Fruit fly (Drosophila melanogaster) whole organism, embryonic: ENCODE measurements around the gene drm.
A peak's percentile ranks its signal among the peaks of the same experiment; 100 is the strongest.

Experiments
- Adf1 ChIP-seq: fragments of 200-800 bp; sonication (Bioruptor generic); IDR thresholded peaks from 2 replicates; pipeline ENCODE4 v1.3.6; 2022; ENCODE audit warnings: missing biosample characterization, missing genetic modification characterization
- CG11398 ChIP-seq: fragments of 200-800 bp; sonication (Bioruptor generic); optimal IDR thresholded peaks from 2 replicates; lab custom pipeline; 2016; ENCODE audit warnings: missing biosample characterization, missing genetic modification characterization
- CG11504 ChIP-seq: fragments of 200-800 bp; sonication (Bioruptor generic); optimal IDR thresholded peaks from 3 replicates; lab custom pipeline; 2019; ENCODE audit warnings: missing biosample characterization, mild to moderate bottlenecking, missing genetic modification characterization, moderate library complexity
- CG11696 ChIP-seq: fragments of 200-800 bp; sonication (Bioruptor generic); IDR thresholded peaks from 2 replicates; pipeline ENCODE4 v1.3.6; 2022; ENCODE audit warnings: missing biosample characterization, missing genetic modification characterization
- CG12391 ChIP-seq: fragments of 200-800 bp; sonication (Bioruptor generic); optimal IDR thresholded peaks from 3 replicates; lab custom pipeline; 2018; ENCODE audit warnings: missing biosample characterization, mild to moderate bottlenecking, missing genetic modification characterization, moderate library complexity
- CG13775 ChIP-seq: fragments of 200-800 bp; sonication (Bioruptor generic); optimal IDR thresholded peaks from 3 replicates; lab custom pipeline; 2017; ENCODE audit warnings: missing biosample characterization, mild to moderate bottlenecking, missing genetic modification characterization
- CG14441 ChIP-seq: fragments of 200-800 bp; sonication (Bioruptor generic); IDR thresholded peaks from 2 replicates; pipeline ENCODE4 v1.3.6; 2022; ENCODE audit warnings: missing biosample characterization, missing genetic modification characterization
- CG14667 ChIP-seq: fragments of 200-800 bp; sonication (Bioruptor generic); IDR thresholded peaks from 2 replicates; pipeline ENCODE4 v1.3.6; 2022; ENCODE audit warnings: missing biosample characterization, missing genetic modification characterization
- CG14965 ChIP-seq: fragments of 200-800 bp; sonication (Bioruptor generic); optimal IDR thresholded peaks from 2 replicates; lab custom pipeline; 2016; ENCODE audit warnings: missing biosample characterization, missing genetic modification characterization, borderline replicate concordance
- CG15073 ChIP-seq: fragments of 200-800 bp; sonication (Bioruptor generic); optimal IDR thresholded peaks from 2 replicates; lab custom pipeline; 2016; ENCODE audit warnings: missing biosample characterization, missing genetic modification characterization
- CG16813 ChIP-seq: fragments of 200-800 bp; sonication (Bioruptor generic); IDR thresholded peaks from 3 replicates; pipeline ENCODE4 v1.3.6; 2022; ENCODE audit warnings: missing biosample characterization, missing genetic modification characterization; ENCODE audit not compliant: partially characterized antibody
- CG17186 ChIP-seq: fragments of 200-800 bp; sonication (Bioruptor generic); optimal IDR thresholded peaks from 3 replicates; lab custom pipeline; 2017; ENCODE audit warnings: missing biosample characterization, missing genetic modification reagents, missing genetic modification characterization
- CG17359 ChIP-seq: fragments of 200-800 bp; sonication (Bioruptor generic); optimal IDR thresholded peaks from 3 replicates; lab custom pipeline; 2018; ENCODE audit warnings: missing biosample characterization, mild to moderate bottlenecking, missing genetic modification characterization, moderate library complexity
- CG17568 ChIP-seq: fragments of 200-800 bp; sonication (Bioruptor generic); optimal IDR thresholded peaks from 2 replicates; lab custom pipeline; 2018; ENCODE audit warnings: missing biosample characterization, mild to moderate bottlenecking, missing genetic modification characterization, moderate library complexity
- CG18262 ChIP-seq: fragments of 200-800 bp; optimal IDR thresholded peaks from 3 replicates; lab custom pipeline; 2019; ENCODE audit warnings: missing biosample characterization, mild to moderate bottlenecking, missing genetic modification characterization, moderate library complexity
- CG34376 ChIP-seq: fragments of 200-800 bp; sonication (Bioruptor generic); optimal IDR thresholded peaks from 2 replicates; lab custom pipeline; 2018; ENCODE audit warnings: missing biosample characterization, mild to moderate bottlenecking, missing genetic modification characterization
- CG3995 ChIP-seq: fragments of 200-800 bp; sonication (Bioruptor generic); optimal IDR thresholded peaks from 3 replicates; lab custom pipeline; 2016; ENCODE audit warnings: missing biosample characterization, missing genetic modification characterization
- CG4424 ChIP-seq: fragments of 200-800 bp; sonication (Bioruptor generic); optimal IDR thresholded peaks from 3 replicates; lab custom pipeline; 2016; ENCODE audit warnings: missing biosample characterization, missing genetic modification characterization
- CG6689 ChIP-seq: fragments of 200-800 bp; sonication (Bioruptor generic); IDR thresholded peaks from 2 replicates; pipeline ENCODE4 v1.3.6; 2022; ENCODE audit warnings: missing biosample characterization, missing genetic modification characterization
- CG6765 ChIP-seq: fragments of 200-800 bp; sonication (Bioruptor generic); optimal IDR thresholded peaks from 3 replicates; lab custom pipeline; 2017; ENCODE audit warnings: missing biosample characterization, mild to moderate bottlenecking, missing genetic modification characterization
- CG8478 ChIP-seq: fragments of >200 bp; optimal IDR thresholded peaks from 2 replicates; lab custom pipeline; 2018
- CG8944 ChIP-seq: fragments of 200-800 bp; sonication (Bioruptor generic); optimal IDR thresholded peaks from 3 replicates; lab custom pipeline; 2016; ENCODE audit warnings: missing biosample characterization, missing genetic modification characterization
- CG9437 ChIP-seq: fragments of 200-800 bp; sonication (Bioruptor generic); optimal IDR thresholded peaks from 2 replicates; lab custom pipeline; 2018; ENCODE audit warnings: missing biosample characterization, mild to moderate bottlenecking, missing genetic modification characterization
- Dbx ChIP-seq: fragments of 200-800 bp; sonication (Bioruptor generic); IDR thresholded peaks from 3 replicates; pipeline ENCODE4 v1.3.6; 2022; ENCODE audit warnings: missing biosample characterization, missing genetic modification characterization
- Deaf1 ChIP-seq: fragments of 200-800 bp; optimal IDR thresholded peaks from 3 replicates; lab custom pipeline; 2019; ENCODE audit warnings: missing biosample characterization, mild to moderate bottlenecking, missing genetic modification characterization, moderate library complexity
- Dll ChIP-seq: fragments of 200-800 bp; sonication (Bioruptor generic); IDR thresholded peaks from 4 replicates; pipeline ENCODE4 v1.3.6; 2022; ENCODE audit warnings: missing biosample characterization, missing genetic modification characterization; ENCODE audit not compliant: partially characterized antibody
- HHEX ChIP-seq: fragments of 200-800 bp; sonication (Bioruptor generic); optimal IDR thresholded peaks from 3 replicates; lab custom pipeline; 2017; ENCODE audit warnings: missing biosample characterization, mild to moderate bottlenecking, missing genetic modification characterization, missing genetic modification reagents
- HLH3B ChIP-seq: fragments of 200-800 bp; sonication (Bioruptor generic); IDR thresholded peaks from 2 replicates; pipeline ENCODE4 v1.3.6; 2022; ENCODE audit warnings: missing biosample characterization, missing genetic modification characterization
- HLH54F ChIP-seq: fragments of 200-800 bp; sonication (Bioruptor generic); optimal IDR thresholded peaks from 3 replicates; lab custom pipeline; 2016; ENCODE audit warnings: missing biosample characterization, missing genetic modification characterization
- Hmr ChIP-seq: fragments of 200-800 bp; sonication (Bioruptor generic); optimal IDR thresholded peaks from 3 replicates; lab custom pipeline; 2017; ENCODE audit warnings: mild to moderate bottlenecking, missing biosample characterization, missing genetic modification reagents, missing genetic modification characterization
- Hr78 ChIP-seq, 2 experiments: fragments of 200-800 bp in 1 of 2; fragments of >200 bp in 1 of 2; sonication (Bioruptor generic) in 1 of 2; optimal IDR thresholded peaks; 2 replicates each; lab custom pipeline; 2017 to 2019; ENCODE audit warnings: missing biosample characterization in 2 of 2, missing genetic modification characterization in 2 of 2, mild to moderate bottlenecking in 1 of 2, moderate library complexity in 1 of 2
- MTF-1 ChIP-seq: fragments of 200-800 bp; sonication (Bioruptor generic); optimal IDR thresholded peaks from 2 replicates; lab custom pipeline; 2018; ENCODE audit warnings: missing biosample characterization, mild to moderate bottlenecking, missing genetic modification characterization, borderline replicate concordance
- Mrtf ChIP-seq: fragments of 200-800 bp; sonication (Bioruptor generic); IDR thresholded peaks from 3 replicates; pipeline ENCODE4 v1.3.6; 2022; ENCODE audit warnings: missing biosample characterization, missing genetic modification characterization
- NC2α ChIP-seq: fragments of 200-800 bp; sonication (Bioruptor generic); optimal IDR thresholded peaks from 2 replicates; lab custom pipeline; 2016; ENCODE audit warnings: missing biosample characterization, missing genetic modification characterization
- NFAT ChIP-seq: fragments of 200-800 bp; sonication (Bioruptor generic); IDR thresholded peaks from 2 replicates; pipeline ENCODE4 v1.3.6; 2022; ENCODE audit warnings: missing biosample characterization, missing genetic modification characterization
- Pdp1 ChIP-seq, 2 experiments: fragments of 200-800 bp; sonication (Bioruptor generic); optimal IDR thresholded peaks; 3 replicates each; lab custom pipeline; 2016; ENCODE audit warnings: missing biosample characterization in 2 of 2, missing genetic modification characterization in 2 of 2, mild to moderate bottlenecking in 1 of 2, moderate library complexity in 1 of 2
- Poxn ChIP-seq: fragments of 200-800 bp; sonication (Bioruptor generic); IDR thresholded peaks from 2 replicates; pipeline ENCODE4 v1.3.6; 2022; ENCODE audit warnings: missing biosample characterization, missing genetic modification characterization
- Rx ChIP-seq: fragments of 200-800 bp; sonication (Bioruptor generic); IDR thresholded peaks from 2 replicates; pipeline ENCODE4 v1.3.6; 2022; ENCODE audit warnings: missing biosample characterization, missing genetic modification characterization
- Sry-β ChIP-seq: fragments of 200-800 bp; sonication (Bioruptor generic); optimal IDR thresholded peaks from 2 replicates; lab custom pipeline; 2018; ENCODE audit warnings: missing biosample characterization, mild to moderate bottlenecking, missing genetic modification characterization, moderate library complexity
- bbx ChIP-seq: fragments of 200-800 bp; sonication (Bioruptor generic); IDR thresholded peaks from 2 replicates; pipeline ENCODE4 v1.3.6; 2022; ENCODE audit warnings: missing biosample characterization, missing genetic modification characterization; ENCODE audit not compliant: partially characterized antibody
- chn ChIP-seq: fragments of 200-800 bp; sonication (Bioruptor generic); optimal IDR thresholded peaks from 2 replicates; lab custom pipeline; 2016; ENCODE audit warnings: missing biosample characterization, missing genetic modification characterization
- danr ChIP-seq: fragments of 200-800 bp; sonication (Bioruptor generic); IDR thresholded peaks from 2 replicates; pipeline ENCODE4 v1.3.6; 2022; ENCODE audit warnings: missing biosample characterization, missing genetic modification characterization
- dysf ChIP-seq: fragments of 200-800 bp; sonication (Bioruptor generic); IDR thresholded peaks from 3 replicates; pipeline ENCODE4 v1.3.6; 2022; ENCODE audit warnings: missing biosample characterization, missing genetic modification characterization
- esg ChIP-seq: fragments of 200-800 bp; sonication (Bioruptor generic); conservative IDR thresholded peaks from 2 replicates; pipeline ENCODE4 v1.3.6; 2022; ENCODE audit warnings: missing biosample characterization, missing genetic modification characterization
- grn ChIP-seq: fragments of 200-800 bp; sonication (Bioruptor generic); optimal IDR thresholded peaks from 3 replicates; lab custom pipeline; 2017; ENCODE audit warnings: missing biosample characterization, missing genetic modification characterization
- hkb ChIP-seq, 2 experiments: fragments of 200-800 bp in 1 of 2; fragments of >200 bp in 1 of 2; sonication (Bioruptor generic) in 1 of 2; IDR thresholded peaks in 1 of 2; optimal IDR thresholded peaks in 1 of 2; 2 replicates each; pipeline versions ENCODE4 v1.3.6 to Lab custom; 2017 to 2022; ENCODE audit warnings: missing biosample characterization in 1 of 2, missing genetic modification characterization in 1 of 2
- pnt ChIP-seq: fragments of 200-800 bp; sonication (Bioruptor generic); optimal IDR thresholded peaks from 3 replicates; lab custom pipeline; 2016; ENCODE audit warnings: missing biosample characterization, missing genetic modification characterization
- ro ChIP-seq: fragments of 200-800 bp; sonication (Bioruptor generic); IDR thresholded peaks from 2 replicates; pipeline ENCODE4 v1.3.6; 2022; ENCODE audit warnings: missing biosample characterization, missing genetic modification characterization
- wdn ChIP-seq: fragments of 200-800 bp; sonication (Bioruptor generic); IDR thresholded peaks from 2 replicates; pipeline ENCODE4 v1.3.6; 2022; ENCODE audit warnings: missing biosample characterization, missing genetic modification characterization

Gene drm

dm6 chr2L:3534227-3534842 lies 4.7 kb upstream of the drm start (continued):
- peak; percentile 36 for TF ChIP-seq pnt
- no peak for TF ChIP-seq Hr78 (GFP tag; optimal IDR thresholded peaks at IDR 0.05; lab: Kevin White, UChicago)
- no peak for TF ChIP-seq CG11398 (GFP tag; lab: Kevin White, UChicago)
- no peak for TF ChIP-seq hkb (optimal IDR thresholded peaks at IDR 0.05; lab: Kevin White, UChicago)
- peak; percentile 47 for TF ChIP-seq hkb (GFP tag; IDR thresholded peaks at IDR 0.05; lab: Robert Waterston, UW)
- TF ChIP-seq CG3995 = no peak
- TF ChIP-seq CG8478 = peak; percentile 55
- TF ChIP-seq CG16813 (GFP tag; lab: Robert Waterston, UW) = no peak
- no peak for TF ChIP-seq wdn (GFP tag; lab: Robert Waterston, UW)
- peak; percentile 48 for TF ChIP-seq CG12391
- no peak for TF ChIP-seq grn
- TF ChIP-seq HLH3B (GFP tag; lab: Robert Waterston, UW) = peak; percentile 66
- no peak for TF ChIP-seq Adf1 (GFP tag; lab: Robert Waterston, UW)
- TF ChIP-seq chn (GFP tag; lab: Kevin White, UChicago) = no peak
- TF ChIP-seq NC2α (GFP tag; lab: Kevin White, UChicago) = no peak
- peak; percentile 56 for TF ChIP-seq dysf (GFP tag; lab: Robert Waterston, UW)
- peak; percentile 51 for TF ChIP-seq CG14441 (GFP tag; lab: Robert Waterston, UW)
- TF ChIP-seq CG11504 (tag; lab: Kevin White, UChicago) = peak; percentile 75
- TF ChIP-seq HLH54F = peak; percentile 46
- TF ChIP-seq CG8944 (GFP tag; lab: Kevin White, UChicago) = peak; percentile 16
- TF ChIP-seq danr (GFP tag; lab: Robert Waterston, UW) = no peak
- TF ChIP-seq NFAT (GFP tag; lab: Robert Waterston, UW) = peak; percentile 42; the same call in 1 of the 2 replicates
- TF ChIP-seq Dbx (GFP tag; lab: Robert Waterston, UW) = 0 out of 3 replicates have a peak, but pooled peaks have one; percentile 34
- TF ChIP-seq Rx (GFP tag; lab: Robert Waterston, UW) = peak; percentile 45; the same call in 1 of the 2 replicates
- TF ChIP-seq Poxn = no peak
- peak; percentile 61 for TF ChIP-seq CG14667 (GFP tag; lab: Robert Waterston, UW)
- TF ChIP-seq HHEX (GFP tag; lab: Kevin White, UChicago) = no peak
- TF ChIP-seq ro (GFP tag; lab: Robert Waterston, UW) = no peak
- TF ChIP-seq Hmr (GFP tag; lab: Kevin White, UChicago) = no peak
- peak; percentile 54; the same call in 1 of the 2 replicates for TF ChIP-seq esg (GFP tag; lab: Robert Waterston, UW)
- TF ChIP-seq CG6689 (GFP tag; lab: Robert Waterston, UW) = peak; percentile 46
- peak; percentile 67 for TF ChIP-seq CG18262 (tag; lab: Kevin White, UChicago)
- peak; percentile 97 for TF ChIP-seq Deaf1 (tag; lab: Kevin White, UChicago)
- TF ChIP-seq CG11696 (GFP tag; lab: Robert Waterston, UW) = no peak; the same call in 1 of the 2 replicates
- 0 out of 3 replicates have a peak, but pooled peaks have one; percentile 15 for TF ChIP-seq Mrtf (GFP tag; lab: Robert Waterston, UW)
- peak; percentile 44 to 51 for TF ChIP-seq Pdp1 (GFP tag; optimal IDR thresholded peaks at IDR 0.05; lab: Kevin White, UChicago)
- TF ChIP-seq CG17186 (GFP tag; lab: Kevin White, UChicago) = no peak
- peak; percentile 22 for TF ChIP-seq CG13775 (GFP tag; lab: Kevin White, UChicago)
- no peak for TF ChIP-seq CG15073 (GFP tag; lab: Kevin White, UChicago)
- TF ChIP-seq CG17359 = peak; percentile 64
- TF ChIP-seq CG34376 (GFP tag; lab: Kevin White, UChicago) = no peak
- peak; percentile 48 for TF ChIP-seq CG4424 (GFP tag; lab: Kevin White, UChicago)
- no peak for TF ChIP-seq Sry-β (GFP tag; lab: Kevin White, UChicago)
- no peak for TF ChIP-seq CG9437 (GFP tag; lab: Kevin White, UChicago)
- no peak for TF ChIP-seq bbx (GFP tag; lab: Robert Waterston, UW)
- no peak for TF ChIP-seq MTF-1 (GFP tag; lab: Kevin White, UChicago)
- TF ChIP-seq CG6765 (GFP tag; lab: Kevin White, UChicago) = no peak
- no peak for TF ChIP-seq Dll
- TF ChIP-seq CG14965 = no peak
- TF ChIP-seq CG17568 (GFP tag; lab: Kevin White, UChicago) = peak; percentile 13
